Worm (Caenorhabditis elegans): ENCODE data around the gene osm-1.

DNA sequence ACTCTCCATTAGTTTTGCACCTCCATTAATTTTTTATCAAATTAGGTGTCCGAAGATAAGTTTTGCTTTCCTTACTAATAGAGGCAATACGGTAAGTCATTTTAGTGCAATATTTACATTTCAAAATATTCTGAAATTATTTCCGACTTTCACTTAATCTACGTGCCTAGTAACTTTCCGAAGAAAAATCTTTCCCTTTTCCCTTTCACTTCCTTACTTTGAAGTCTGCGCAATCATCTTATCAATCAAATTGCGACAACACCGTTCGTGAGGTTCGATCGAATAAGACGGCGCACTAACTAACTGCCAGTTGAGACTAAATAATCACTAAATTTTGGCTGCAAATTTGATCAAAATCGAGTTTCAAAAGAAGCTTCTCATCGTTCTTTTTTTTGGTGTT lies 6.6 kb upstream of the osm-1 start:
- no peak for TF ChIP-seq lin-39 (tag; optimal IDR thresholded peaks at IDR 0.05)
- TF ChIP-seq hlh-30 (tag; optimal IDR thresholded peaks at IDR 0.05; ENCODE audit: insufficient read depth), result no peak
